Worm (Caenorhabditis elegans) whole organism, young adult: Measurements from ENCODE around the gene vhp-1.
A peak's percentile ranks its signal among the peaks of the same experiment; 100 is the strongest.

Experiments used
- aptf-3 ChIP-seq: fragments of 200-800 bp; sonication (Bioruptor generic); IDR thresholded peaks from 2 replicates; pipeline ENCODE4 v1.3.6; 2022; ENCODE audit warnings: missing genetic modification characterization, missing compliant biosample characterization
- attf-6 ChIP-seq: fragments of 200-800 bp; sonication (Bioruptor generic); IDR thresholded peaks from 2 replicates; pipeline ENCODE4 v1.3.6; 2022; ENCODE audit warnings: missing genetic modification reagents, missing genetic modification characterization, missing compliant biosample characterization
- unc-62 ChIP-seq: fragments of 150-350 bp; optimal IDR thresholded peaks from 2 replicates; lab custom pipeline; 2014; ENCODE audit warnings: missing biosample characterization, missing genetic modification reagents, missing genetic modification characterization

DNA sequence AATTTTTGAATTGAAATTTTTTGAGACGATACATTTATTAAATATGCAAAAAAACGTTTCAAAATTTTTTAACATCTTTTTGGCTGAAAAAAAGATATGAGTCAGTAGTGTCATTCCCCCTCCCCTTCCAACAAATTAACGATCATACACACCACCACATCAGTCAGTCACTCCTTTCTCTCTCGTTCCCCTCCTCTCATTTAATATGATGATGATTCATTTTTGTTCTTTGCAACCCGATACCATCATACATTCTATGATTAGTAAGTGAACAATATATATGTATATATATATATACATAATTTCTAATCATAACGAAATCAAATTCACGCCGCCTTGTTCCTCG lies 14.4 kb downstream of the vhp-1 start:
- TF ChIP-seq attf-6 (GFP tag; lab: Robert Waterston, UW), result no peak
- TF ChIP-seq unc-62 (GFP tag; lab: Kevin White, UChicago), result peak; percentile 21
- TF ChIP-seq aptf-3, result no peak
